Fruit fly (Drosophila melanogaster) whole organism, embryonic: ENCODE results near the gene DIP2.

Experiments used
- BEAF-32 ChIP-seq: fragments of 200-800 bp; sonication (Bioruptor generic); optimal IDR thresholded peaks from 3 replicates; lab custom pipeline; 2017; ENCODE audit warnings: missing biosample characterization, missing genetic modification characterization, mild to moderate bottlenecking, moderate library complexity, missing genetic modification reagents
- Bgb ChIP-seq: fragments of 200-800 bp; sonication (Bioruptor generic); IDR thresholded peaks from 2 replicates; pipeline ENCODE4 v1.3.6; 2022; ENCODE audit warnings: missing biosample characterization, missing genetic modification characterization; ENCODE audit not compliant: partially characterized antibody
- CG2678 ChIP-seq: fragments of 200-800 bp; sonication (Bioruptor generic); optimal IDR thresholded peaks from 3 replicates; lab custom pipeline; 2019; ENCODE audit warnings: missing biosample characterization, mild to moderate bottlenecking, missing genetic modification characterization, moderate library complexity
- CG32772 ChIP-seq: fragments of 200-800 bp; sonication (Bioruptor generic); IDR thresholded peaks from 2 replicates; pipeline ENCODE4 v1.3.6; 2022; ENCODE audit warnings: missing biosample characterization, missing genetic modification characterization
- CG7786 ChIP-seq: fragments of 200-800 bp; sonication (Bioruptor generic); optimal IDR thresholded peaks from 2 replicates; lab custom pipeline; 2016; ENCODE audit warnings: missing biosample characterization, missing genetic modification characterization
- Dfd ChIP-seq, 2 experiments: fragments of >200 bp; optimal IDR thresholded peaks; 2 replicates each; lab custom pipeline; 2017; ENCODE audit warnings: missing biosample characterization in 2 of 2, missing genetic modification characterization in 2 of 2
- Doc3 ChIP-seq: fragments of 200-800 bp; sonication (Bioruptor generic); IDR thresholded peaks from 3 replicates; pipeline ENCODE4 v1.3.6; 2022; ENCODE audit warnings: missing biosample characterization, missing genetic modification characterization; ENCODE audit not compliant: partially characterized antibody
- GATAe ChIP-seq: fragments of 200-800 bp; sonication (Bioruptor generic); conservative IDR thresholded peaks from 2 replicates; pipeline ENCODE4 v1.3.6; 2022; ENCODE audit warnings: missing biosample characterization, missing genetic modification characterization
- MBD-R2 ChIP-seq: fragments of 200-800 bp; sonication (Bioruptor generic); IDR thresholded peaks from 2 replicates; pipeline ENCODE4 v1.3.6; 2022; ENCODE audit warnings: missing biosample characterization, missing genetic modification characterization
- Sry-β ChIP-seq: fragments of 200-800 bp; sonication (Bioruptor generic); optimal IDR thresholded peaks from 2 replicates; lab custom pipeline; 2018; ENCODE audit warnings: missing biosample characterization, mild to moderate bottlenecking, missing genetic modification characterization, moderate library complexity
- onecut ChIP-seq: fragments of 200-800 bp; sonication (Bioruptor generic); IDR thresholded peaks from 2 replicates; pipeline ENCODE4 v1.3.6; 2022; ENCODE audit warnings: missing biosample characterization, missing genetic modification characterization
- tx ChIP-seq: fragments of 200-800 bp; sonication (Bioruptor generic); optimal IDR thresholded peaks from 2 replicates; lab custom pipeline; 2016; ENCODE audit warnings: missing biosample characterization, missing genetic modification characterization

DNA sequence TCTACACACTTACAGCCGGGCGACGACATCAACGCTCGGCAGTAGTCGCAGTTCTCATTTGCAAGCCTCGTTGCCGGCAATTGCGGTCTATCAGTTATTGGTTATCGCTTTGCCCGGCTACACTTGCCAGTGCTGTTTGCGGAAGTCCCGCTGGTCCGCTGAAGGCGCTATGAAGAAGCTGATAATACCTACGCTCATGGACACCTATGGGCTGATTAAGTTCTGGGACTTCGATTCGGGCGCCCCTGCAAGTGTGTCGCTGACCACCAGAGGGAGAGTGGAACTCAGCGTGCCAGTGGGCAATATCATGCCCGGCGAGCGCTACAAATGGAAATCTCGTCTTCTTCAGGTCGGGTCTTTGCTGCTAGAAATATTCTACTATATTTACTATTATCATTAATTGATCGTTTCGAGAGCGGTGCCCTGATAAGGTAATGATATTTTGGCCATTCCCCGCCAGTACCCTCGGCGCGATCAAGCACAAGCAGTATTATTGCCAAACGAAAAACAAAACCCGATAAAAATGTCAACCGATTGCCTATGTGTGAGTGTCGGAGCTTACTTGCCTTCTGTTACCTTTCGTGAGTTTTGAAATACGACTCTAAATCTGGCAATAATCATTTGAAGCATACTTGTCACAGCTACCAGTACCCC, 42.3 kb upstream of the DIP2 start:
- TF ChIP-seq Bgb (GFP tag; lab: Robert Waterston, UW) (no peak), CG2678 (tag; lab: Kevin White, UChicago) (no peak), MBD-R2 (GFP tag; lab: Robert Waterston, UW) (no peak), Sry-β (GFP tag; lab: Kevin White, UChicago) (no peak), GATAe (GFP tag; lab: Robert Waterston, UW) (peak; percentile 30), Dfd (GFP tag; optimal IDR thresholded peaks at IDR 0.05; lab: Kevin White, UChicago) (no peak), onecut (no peak), CG7786 (GFP tag; lab: Kevin White, UChicago) (no peak), tx (GFP tag; lab: Kevin White, UChicago) (no peak), Doc3 (GFP tag; lab: Robert Waterston, UW) (no peak), CG32772 (GFP tag; lab: Robert Waterston, UW) (no peak), BEAF-32 (GFP tag; lab: Kevin White, UChicago) (no peak)
